Worm (Caenorhabditis elegans): ENCODE measurements around the gene rfc-4.

DNA sequence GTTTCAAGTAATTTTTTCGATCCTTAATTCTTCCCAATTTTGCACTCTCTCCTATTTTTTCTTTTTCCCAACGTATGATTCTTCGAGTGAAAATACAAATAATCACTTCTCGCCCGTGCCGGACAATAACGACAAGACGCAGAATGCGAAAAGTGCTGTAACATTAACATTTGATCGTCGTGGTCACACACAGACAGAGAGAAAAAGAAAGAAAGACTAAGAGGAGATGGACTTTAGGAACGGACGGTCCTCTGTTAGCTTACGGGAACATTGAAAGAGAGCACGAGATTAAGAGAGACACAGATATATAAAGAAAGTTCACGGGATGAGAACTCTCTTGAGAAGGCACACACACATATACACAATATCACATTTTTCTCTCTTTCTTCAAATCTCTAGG, 24.2 kb upstream of the rfc-4 start:
- TF ChIP-seq nhr-23 (tag; optimal IDR thresholded peaks at IDR 0.05) (no peak), snpc-4 (tag; optimal IDR thresholded peaks at IDR 0.05) (no peak), nhr-12 (tag; optimal IDR thresholded peaks at IDR 0.05) (no peak), nhr-237 (tag; optimal IDR thresholded peaks at IDR 0.05) (no peak), nhr-28 (tag; optimal IDR thresholded peaks at IDR 0.05) (no peak), ceh-82 (tag; optimal IDR thresholded peaks at IDR 0.05) (no peak), ZK546.5 (tag; optimal IDR thresholded peaks at IDR 0.05) (no peak), elt-3 (tag; optimal IDR thresholded peaks at IDR 0.05) (no peak), elt-2 (tag; optimal IDR thresholded peaks at IDR 0.05) (no peak), aly-2 (tag; optimal IDR thresholded peaks at IDR 0.05) (no peak), elt-1 (tag; optimal IDR thresholded peaks at IDR 0.05) (no peak), mml-1 (tag; optimal IDR thresholded peaks at IDR 0.05) (no peak), ama-1 (optimal IDR thresholded peaks at IDR 0.05) (no peak)

Data from whole organism, L3 larva.